Worm (Caenorhabditis elegans) whole organism, L4/young adult: ENCODE measurements around the gene ZC412.5.

Experiments used
- W03F9.2 ChIP-seq: fragments of 150-350 bp; optimal IDR thresholded peaks from 2 replicates; lab custom pipeline; 2014; ENCODE audit warnings: missing biosample characterization, missing genetic modification characterization
- dao-5 ChIP-seq: sonication (generic microtip); optimal IDR thresholded peaks from 2 replicates; lab custom pipeline; 2016; ENCODE audit warnings: missing genotype, missing genetic modification characterization, moderate library complexity, missing compliant biosample characterization
- him-1 ChIP-seq: sonication (generic microtip); optimal IDR thresholded peaks from 2 replicates; lab custom pipeline; 2016; ENCODE audit warnings: missing genotype, missing genetic modification reagents, missing genetic modification characterization, missing compliant biosample characterization

ce11 chrV:14832789-14833187, 42.5 kb downstream of the ZC412.5 start:
- TF ChIP-seq W03F9.2 (tag; lab: Kevin White, UChicago) (no peak), him-1 (no peak), dao-5 (tag; lab: Kevin White, UChicago) (no peak)
